Worm (Caenorhabditis elegans) whole organism, midembryonic: Measurements from ENCODE around the gene dnj-11.

Experiments
- cog-1 ChIP-seq: sonication (generic microtip); optimal IDR thresholded peaks from 2 replicates; lab custom pipeline; 2016; ENCODE audit warnings: missing genetic modification characterization, missing compliant biosample characterization
- flt-1 ChIP-seq: fragments of 200-800 bp; sonication (Bioruptor generic); IDR thresholded peaks from 2 replicates; pipeline ENCODE4 v1.3.6; 2022; ENCODE audit warnings: missing genetic modification characterization, missing compliant biosample characterization
- klf-2 ChIP-seq: fragments of 200-800 bp; sonication (Bioruptor generic); conservative IDR thresholded peaks from 2 replicates; pipeline ENCODE4 v1.3.6; 2022; ENCODE audit warnings: missing genetic modification reagents, missing genetic modification characterization, missing compliant biosample characterization
- med-1 ChIP-seq: sonication (generic microtip); optimal IDR thresholded peaks from 2 replicates; lab custom pipeline; 2017; ENCODE audit warnings: missing genetic modification characterization, mild to moderate bottlenecking, missing compliant biosample characterization, antibody characterized with exemption, missing genetic modification reagents; ENCODE audit not compliant: insufficient read depth

- no peak for TF ChIP-seq cog-1 (tag; lab: Kevin White, UChicago)
- TF ChIP-seq flt-1 (GFP tag; lab: Robert Waterston, UW) = no peak
- no peak for TF ChIP-seq klf-2 (GFP tag; lab: Robert Waterston, UW)
- TF ChIP-seq med-1 (GFP tag; lab: Kevin White, UChicago) = no peak
These were observed 7.8 kb upstream of the dnj-11 start, which contains the start of gene C43G2.3 for ce11 chrIV:6577914-6578313.
